Fruit fly (Drosophila melanogaster) whole organism, embryonic: Measurements from ENCODE around the gene hd.
A peak's percentile ranks its signal among the peaks of the same experiment; 100 is the strongest.

Source experiments
- Abd-B ChIP-seq: fragments of 200-800 bp; sonication (Bioruptor generic); optimal IDR thresholded peaks from 2 replicates; lab custom pipeline; 2018; ENCODE audit warnings: missing biosample characterization, mild to moderate bottlenecking, missing genetic modification characterization, moderate library complexity
- Atf6 ChIP-seq: fragments of 200-800 bp; sonication (Bioruptor generic); IDR thresholded peaks from 2 replicates; pipeline ENCODE4 v1.3.6; 2022; ENCODE audit warnings: missing biosample characterization, missing genetic modification characterization
- BEAF-32 ChIP-seq: fragments of 200-800 bp; sonication (Bioruptor generic); optimal IDR thresholded peaks from 3 replicates; lab custom pipeline; 2017; ENCODE audit warnings: missing biosample characterization, missing genetic modification characterization, mild to moderate bottlenecking, moderate library complexity, missing genetic modification reagents
- Bdp1 ChIP-seq: fragments of 200-800 bp; sonication (Bioruptor generic); optimal IDR thresholded peaks from 3 replicates; lab custom pipeline; 2016; ENCODE audit warnings: missing biosample characterization, missing genetic modification characterization
- Bgb ChIP-seq: fragments of 200-800 bp; sonication (Bioruptor generic); IDR thresholded peaks from 2 replicates; pipeline ENCODE4 v1.3.6; 2022; ENCODE audit warnings: missing biosample characterization, missing genetic modification characterization; ENCODE audit not compliant: partially characterized antibody
- CG10147 ChIP-seq: fragments of 200-800 bp; sonication (Bioruptor generic); optimal IDR thresholded peaks from 2 replicates; lab custom pipeline; 2019; ENCODE audit warnings: missing biosample characterization, mild to moderate bottlenecking, missing genetic modification characterization, moderate library complexity
- CG10267 ChIP-seq: fragments of 200-800 bp; sonication (Bioruptor generic); optimal IDR thresholded peaks from 2 replicates; lab custom pipeline; 2018; ENCODE audit warnings: missing biosample characterization, mild to moderate bottlenecking, missing genetic modification characterization, moderate library complexity
- CG10543 ChIP-seq: fragments of 200-800 bp; sonication (Bioruptor generic); optimal IDR thresholded peaks from 3 replicates; lab custom pipeline; 2017; ENCODE audit warnings: missing biosample characterization, mild to moderate bottlenecking, missing genetic modification characterization, moderate library complexity
- CG11695 ChIP-seq: fragments of 200-800 bp; sonication (Bioruptor generic); IDR thresholded peaks from 3 replicates; pipeline ENCODE4 v1.3.6; 2022; ENCODE audit warnings: missing biosample characterization, missing genetic modification characterization
- CG13894 ChIP-seq: fragments of 200-800 bp; sonication (Bioruptor generic); optimal IDR thresholded peaks from 3 replicates; lab custom pipeline; 2018; ENCODE audit warnings: missing biosample characterization, mild to moderate bottlenecking, missing genetic modification characterization, moderate library complexity
- CG15514 ChIP-seq: fragments of 200-800 bp; sonication (Bioruptor generic); optimal IDR thresholded peaks from 3 replicates; lab custom pipeline; 2017; ENCODE audit warnings: missing biosample characterization, missing genetic modification characterization, mild to moderate bottlenecking, moderate library complexity, missing genetic modification reagents
- CG15601 ChIP-seq: fragments of 200-800 bp; sonication (Bioruptor generic); optimal IDR thresholded peaks from 3 replicates; lab custom pipeline; 2019; ENCODE audit warnings: missing biosample characterization, mild to moderate bottlenecking, missing genetic modification characterization, moderate library complexity
- CG17186 ChIP-seq: fragments of 200-800 bp; sonication (Bioruptor generic); optimal IDR thresholded peaks from 3 replicates; lab custom pipeline; 2017; ENCODE audit warnings: missing biosample characterization, missing genetic modification reagents, missing genetic modification characterization
- CG17829 ChIP-seq: fragments of 200-800 bp; optimal IDR thresholded peaks from 2 replicates; lab custom pipeline; 2019; ENCODE audit warnings: missing biosample characterization, mild to moderate bottlenecking, missing genetic modification characterization, moderate library complexity
- CG17912 ChIP-seq: fragments of 200-800 bp; sonication (Bioruptor generic); optimal IDR thresholded peaks from 2 replicates; lab custom pipeline; 2018; ENCODE audit warnings: missing biosample characterization, mild to moderate bottlenecking, missing genetic modification characterization
- CG2120 ChIP-seq: fragments of 200-800 bp; sonication (Bioruptor generic); optimal IDR thresholded peaks from 3 replicates; lab custom pipeline; 2016; ENCODE audit warnings: missing biosample characterization, missing genetic modification characterization
- CG2202 ChIP-seq: fragments of 200-800 bp; sonication (Bioruptor generic); optimal IDR thresholded peaks from 2 replicates; lab custom pipeline; 2018; ENCODE audit warnings: missing biosample characterization, mild to moderate bottlenecking, missing genetic modification characterization
- CG3995 ChIP-seq: fragments of 200-800 bp; sonication (Bioruptor generic); optimal IDR thresholded peaks from 3 replicates; lab custom pipeline; 2016; ENCODE audit warnings: missing biosample characterization, missing genetic modification characterization
- CG7745 ChIP-seq: fragments of 200-800 bp; sonication (Bioruptor generic); optimal IDR thresholded peaks from 2 replicates; lab custom pipeline; 2018; ENCODE audit warnings: missing biosample characterization, mild to moderate bottlenecking, missing genetic modification characterization, moderate library complexity
- CG7987 ChIP-seq: fragments of 200-800 bp; sonication (Bioruptor generic); optimal IDR thresholded peaks from 2 replicates; lab custom pipeline; 2018; ENCODE audit warnings: missing biosample characterization, mild to moderate bottlenecking, missing genetic modification characterization, moderate library complexity
- CG8924 ChIP-seq: fragments of 200-800 bp; optimal IDR thresholded peaks from 3 replicates; lab custom pipeline; 2019; ENCODE audit warnings: missing biosample characterization, mild to moderate bottlenecking, missing genetic modification characterization, moderate library complexity
- CG9727 ChIP-seq: fragments of 200-800 bp; sonication (Bioruptor generic); optimal IDR thresholded peaks from 3 replicates; lab custom pipeline; 2017; ENCODE audit warnings: missing biosample characterization, mild to moderate bottlenecking, missing genetic modification characterization
- Chrac-16 ChIP-seq: fragments of 200-800 bp; sonication (Bioruptor generic); optimal IDR thresholded peaks from 3 replicates; lab custom pipeline; 2016; ENCODE audit warnings: missing biosample characterization, missing genetic modification characterization
- CoRest ChIP-seq: fragments of 200-800 bp; sonication (Bioruptor generic); optimal IDR thresholded peaks from 3 replicates; lab custom pipeline; 2018; ENCODE audit warnings: missing biosample characterization, mild to moderate bottlenecking, missing genetic modification characterization, moderate library complexity
- D19B ChIP-seq: fragments of 200-800 bp; sonication (Bioruptor generic); optimal IDR thresholded peaks from 2 replicates; lab custom pipeline; 2017; ENCODE audit warnings: missing biosample characterization, mild to moderate bottlenecking, missing genetic modification characterization
- Dp ChIP-seq: fragments of 200-800 bp; sonication (Bioruptor generic); optimal IDR thresholded peaks from 2 replicates; lab custom pipeline; 2018; ENCODE audit warnings: missing biosample characterization, mild to moderate bottlenecking, missing genetic modification characterization, moderate library complexity
- E2f1 ChIP-seq: fragments of 200-800 bp; sonication (Bioruptor generic); IDR thresholded peaks from 2 replicates; pipeline ENCODE4 v1.3.6; 2022; ENCODE audit warnings: missing biosample characterization, missing genetic modification characterization
- E2f2 ChIP-seq: fragments of 200-800 bp; sonication (Bioruptor generic); IDR thresholded peaks from 2 replicates; pipeline ENCODE4 v1.3.6; 2022; ENCODE audit warnings: missing biosample characterization, missing genetic modification characterization
- ERR ChIP-seq: fragments of 200-800 bp; sonication (Bioruptor generic); optimal IDR thresholded peaks from 2 replicates; lab custom pipeline; 2016; ENCODE audit warnings: missing biosample characterization, missing genetic modification characterization
- Ets97D ChIP-seq: fragments of 200-800 bp; sonication (Bioruptor generic); optimal IDR thresholded peaks from 3 replicates; lab custom pipeline; 2016; ENCODE audit warnings: missing biosample characterization, missing genetic modification characterization
- H2.0 ChIP-seq: fragments of 200-800 bp; sonication (Bioruptor generic); IDR thresholded peaks from 2 replicates; pipeline ENCODE4 v1.3.6; 2022; ENCODE audit warnings: missing biosample characterization, missing genetic modification characterization
- Hsf ChIP-seq: fragments of 200-800 bp; sonication (Bioruptor generic); optimal IDR thresholded peaks from 3 replicates; lab custom pipeline; 2016; ENCODE audit warnings: missing biosample characterization, missing genetic modification characterization
- Lim3 ChIP-seq: fragments of 200-800 bp; sonication (Bioruptor generic); IDR thresholded peaks from 2 replicates; pipeline ENCODE4 v1.3.6; 2022; ENCODE audit warnings: missing biosample characterization, missing genetic modification characterization
- Rfx ChIP-seq: fragments of 200-800 bp; sonication (Bioruptor generic); IDR thresholded peaks from 2 replicates; pipeline ENCODE4 v1.3.6; 2022; ENCODE audit warnings: missing biosample characterization, missing genetic modification characterization
- Scr ChIP-seq: fragments of 200-800 bp; sonication (Bioruptor generic); IDR thresholded peaks from 2 replicates; pipeline ENCODE4 v1.3.6; 2022; ENCODE audit warnings: missing biosample characterization, missing genetic modification characterization; ENCODE audit not compliant: partially characterized antibody
- Sin3A ChIP-seq: fragments of >200 bp; optimal IDR thresholded peaks from 2 replicates; lab custom pipeline; 2018
- abd-A ChIP-seq: fragments of 200-800 bp; sonication (Bioruptor generic); optimal IDR thresholded peaks from 3 replicates; lab custom pipeline; 2019; ENCODE audit warnings: missing biosample characterization, mild to moderate bottlenecking, missing genetic modification characterization, moderate library complexity
- bcd ChIP-seq: fragments of 200-800 bp; sonication (Bioruptor generic); optimal IDR thresholded peaks from 2 replicates; lab custom pipeline; 2017; ENCODE audit warnings: missing biosample characterization, mild to moderate bottlenecking, missing genetic modification characterization
- chinmo ChIP-seq: fragments of 200-800 bp; sonication (Bioruptor generic); IDR thresholded peaks from 4 replicates; pipeline ENCODE4 v1.3.6; 2022; ENCODE audit warnings: missing biosample characterization, missing genetic modification characterization; ENCODE audit not compliant: partially characterized antibody
- chm ChIP-seq: fragments of 200-800 bp; sonication (Bioruptor generic); IDR thresholded peaks from 2 replicates; pipeline ENCODE4 v1.3.6; 2022; ENCODE audit warnings: missing biosample characterization, missing genetic modification characterization
- crp ChIP-seq, 2 experiments: fragments of 200-800 bp; sonication (Bioruptor generic); optimal IDR thresholded peaks; 2 replicates in 1 of 2; 3 replicates in 1 of 2; lab custom pipeline; 2017; ENCODE audit warnings: missing biosample characterization in 2 of 2, missing genetic modification characterization in 2 of 2, mild to moderate bottlenecking in 1 of 2, moderate library complexity in 1 of 2
- cwo ChIP-seq: fragments of 200-800 bp; sonication (Bioruptor generic); optimal IDR thresholded peaks from 3 replicates; lab custom pipeline; 2017; ENCODE audit warnings: missing biosample characterization, missing genetic modification characterization, mild to moderate bottlenecking, moderate library complexity, missing genetic modification reagents
- dati ChIP-seq: fragments of 200-800 bp; sonication (Bioruptor generic); IDR thresholded peaks from 2 replicates; pipeline ENCODE4 v1.3.6; 2022; ENCODE audit warnings: missing biosample characterization, missing genetic modification characterization
- en ChIP-seq: fragments of 200-800 bp; sonication (Bioruptor generic); optimal IDR thresholded peaks from 2 replicates; lab custom pipeline; 2016; ENCODE audit warnings: missing biosample characterization, missing genetic modification characterization
- ewg ChIP-seq: fragments of 200-800 bp; sonication (Bioruptor generic); optimal IDR thresholded peaks from 3 replicates; lab custom pipeline; 2017; ENCODE audit warnings: mild to moderate bottlenecking, missing biosample characterization, missing genetic modification reagents, missing genetic modification characterization
- nmo ChIP-seq: fragments of 200-800 bp; sonication (Bioruptor generic); optimal IDR thresholded peaks from 2 replicates; lab custom pipeline; 2018; ENCODE audit warnings: missing biosample characterization, mild to moderate bottlenecking, missing genetic modification characterization, moderate library complexity
- rib ChIP-seq: fragments of 200-800 bp; sonication (Bioruptor generic); IDR thresholded peaks from 2 replicates; pipeline ENCODE4 v1.3.6; 2022; ENCODE audit warnings: missing biosample characterization, missing genetic modification characterization
- trem ChIP-seq: fragments of 200-800 bp; optimal IDR thresholded peaks from 3 replicates; lab custom pipeline; 2019; ENCODE audit warnings: missing biosample characterization, mild to moderate bottlenecking, missing genetic modification characterization, moderate library complexity
- vvl ChIP-seq: fragments of 200-800 bp; sonication (Bioruptor generic); IDR thresholded peaks from 2 replicates; pipeline ENCODE4 v1.3.6; 2022; ENCODE audit warnings: missing biosample characterization, missing genetic modification characterization
- zen2 ChIP-seq: fragments of 200-800 bp; sonication (Bioruptor generic); IDR thresholded peaks from 3 replicates; pipeline ENCODE4 v1.3.6; 2022; ENCODE audit warnings: missing biosample characterization, missing genetic modification characterization; ENCODE audit not compliant: partially characterized antibody

The hd gene

dm6 chr3R:5374720-5375119 is at the start of gene hd, which contains the start of gene CG14667 (continued):
- no peak for TF ChIP-seq Bdp1 (GFP tag; lab: Kevin White, UChicago)
- no peak for TF ChIP-seq abd-A
- peak; percentile 33 for TF ChIP-seq Sin3A (lab: Kevin White, UChicago)
- no peak for TF ChIP-seq rib
- no peak for TF ChIP-seq H2.0
- 0 out of 4 replicates have a peak, but pooled peaks have one; percentile 45 for TF ChIP-seq chinmo
- 0 out of 3 replicates have a peak, but pooled peaks have one; percentile 8 for TF ChIP-seq CG11695 (GFP tag; lab: Robert Waterston, UW)
- no peak for TF ChIP-seq Chrac-16
- TF ChIP-seq Scr (GFP tag; lab: Robert Waterston, UW): peak; percentile 58
- TF ChIP-seq CG10147 (GFP tag; lab: Kevin White, UChicago): no peak
- TF ChIP-seq en (GFP tag; lab: Kevin White, UChicago): no peak
- no peak for TF ChIP-seq D19B (GFP tag; lab: Kevin White, UChicago)
- TF ChIP-seq CG17912 (GFP tag; lab: Kevin White, UChicago): no peak
- no peak for TF ChIP-seq Lim3 (GFP tag; lab: Robert Waterston, UW)
- peak; percentile 67 for TF ChIP-seq Dp (GFP tag; lab: Kevin White, UChicago)
- peak; percentile 36 for TF ChIP-seq CG17829 (tag; lab: Kevin White, UChicago)
- peak; percentile 35 for TF ChIP-seq Abd-B (GFP tag; lab: Kevin White, UChicago)
- TF ChIP-seq ewg (GFP tag; lab: Kevin White, UChicago): no peak
- no peak for TF ChIP-seq Hsf (GFP tag; lab: Kevin White, UChicago)
- peak; percentile 31 for TF ChIP-seq CG15601 (tag; lab: Kevin White, UChicago)
- TF ChIP-seq CG3995 (GFP tag; lab: Kevin White, UChicago): peak; percentile 4
- TF ChIP-seq dati: no peak
- no peak for TF ChIP-seq chm (GFP tag; lab: Robert Waterston, UW)
- peak; percentile 17; the same call in 1 of the 3 replicates for TF ChIP-seq zen2 (GFP tag; lab: Robert Waterston, UW)
- TF ChIP-seq CoRest (tag; lab: Kevin White, UChicago): peak; percentile 28
- no peak for TF ChIP-seq Atf6 (GFP tag; lab: Robert Waterston, UW)
- TF ChIP-seq Ets97D (GFP tag; lab: Kevin White, UChicago): peak; percentile 23
- no peak for TF ChIP-seq crp (GFP tag; optimal IDR thresholded peaks at IDR 0.05; lab: Kevin White, UChicago)
- TF ChIP-seq E2f1 (GFP tag; lab: Robert Waterston, UW): no peak
- TF ChIP-seq CG2202 (tag; lab: Kevin White, UChicago): no peak
- TF ChIP-seq CG10267 (tag; lab: Kevin White, UChicago): peak; percentile 41
- TF ChIP-seq Bgb (GFP tag; lab: Robert Waterston, UW): peak; percentile 32; the same call in 1 of the 2 replicates
- TF ChIP-seq CG13894: no peak
- peak; percentile 14 for TF ChIP-seq bcd (GFP tag; lab: Kevin White, UChicago)
- no peak for TF ChIP-seq CG10543 (GFP tag; lab: Kevin White, UChicago)
- peak; percentile 18 for TF ChIP-seq CG9727
- peak; percentile 70 for TF ChIP-seq E2f2 (GFP tag; lab: Robert Waterston, UW)
- peak; percentile 66 for TF ChIP-seq CG15514
- TF ChIP-seq cwo: no peak
- no peak for TF ChIP-seq CG7987 (GFP tag; lab: Kevin White, UChicago)
- 0 out of 2 replicates have a peak, but pooled peaks have one; percentile 20 for TF ChIP-seq vvl (GFP tag; lab: Robert Waterston, UW)
- TF ChIP-seq CG2120 (GFP tag; lab: Kevin White, UChicago): peak; percentile 17
- peak; percentile 40 for TF ChIP-seq nmo
- TF ChIP-seq CG8924 (tag; lab: Kevin White, UChicago): no peak
- no peak for TF ChIP-seq CG7745 (tag; lab: Kevin White, UChicago)
- no peak for TF ChIP-seq ERR (GFP tag; lab: Kevin White, UChicago)
- TF ChIP-seq Rfx (GFP tag; lab: Robert Waterston, UW): no peak; the same call in 1 of the 2 replicates
- peak; percentile 77 for TF ChIP-seq BEAF-32 (GFP tag; lab: Kevin White, UChicago)
- peak; percentile 69 for TF ChIP-seq CG17186 (GFP tag; lab: Kevin White, UChicago)
- peak; percentile 64 for TF ChIP-seq trem
